Worm (Caenorhabditis elegans) whole organism, L3 larva: ENCODE data around the gene D1044.6.

Experiments used
- ama-1 ChIP-seq: fragments of 150-350 bp; optimal IDR thresholded peaks from 2 replicates; lab custom pipeline; 2018
- nfya-1 ChIP-seq: sonication (generic microtip); optimal IDR thresholded peaks from 2 replicates; lab custom pipeline; 2017; ENCODE audit warnings: missing genetic modification characterization, mild to moderate bottlenecking, missing compliant biosample characterization, antibody characterized with exemption, moderate library complexity; ENCODE audit not compliant: insufficient read depth
- nhr-23 ChIP-seq: fragments of 150-350 bp; optimal IDR thresholded peaks from 2 replicates; lab custom pipeline; 2014; ENCODE audit warnings: missing biosample characterization, missing genetic modification reagents, missing genetic modification characterization
- nhr-76 ChIP-seq: fragments of 150-350 bp; sonication (generic microtip); optimal IDR thresholded peaks from 5 replicates; lab custom pipeline; 2014; ENCODE audit warnings: missing biosample characterization, missing genetic modification characterization
- unc-39 ChIP-seq: sonication (generic microtip); optimal IDR thresholded peaks from 4 replicates; lab custom pipeline; 2017; ENCODE audit warnings: missing biosample characterization, missing genetic modification characterization
- unc-62 ChIP-seq: fragments of 150-350 bp; sonication (generic microtip); optimal IDR thresholded peaks from 4 replicates; lab custom pipeline; 2014; ENCODE audit warnings: missing biosample characterization, missing genetic modification reagents, missing genetic modification characterization
- ztf-11 ChIP-seq: fragments of 150-350 bp; optimal IDR thresholded peaks from 2 replicates; lab custom pipeline; 2014; ENCODE audit warnings: missing biosample characterization, missing genetic modification characterization

DNA sequence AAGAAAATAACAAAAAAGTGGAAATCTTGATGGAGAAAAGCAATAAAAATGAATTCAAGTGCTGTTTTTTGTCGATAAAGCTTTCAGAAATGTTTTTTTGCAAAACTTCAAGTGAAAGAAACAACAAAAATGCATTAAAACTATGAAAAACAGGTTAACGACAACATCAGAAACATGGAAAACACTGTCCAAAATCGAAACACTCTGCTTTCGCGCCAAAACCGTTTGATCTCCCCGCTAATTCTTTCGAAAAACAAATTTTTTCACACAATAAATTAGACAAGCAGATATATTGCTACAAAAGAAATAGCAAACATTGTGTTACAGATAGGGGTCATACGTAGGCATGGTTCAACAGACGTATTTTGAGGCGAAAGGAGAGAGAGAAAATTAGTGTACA lies 1.2 kb downstream of the D1044.6 start:
- TF ChIP-seq nhr-76 (tag; lab: Kevin White, UChicago) (no peak), nhr-23 (tag; lab: Kevin White, UChicago) (no peak), ama-1 (no peak), nfya-1 (tag; lab: Kevin White, UChicago) (no peak), ztf-11 (tag; lab: Kevin White, UChicago) (no peak), unc-62 (GFP tag; lab: Kevin White, UChicago) (no peak), unc-39 (tag; lab: Kevin White, UChicago) (no peak)
